Worm (Caenorhabditis elegans): ENCODE data around the gene chil-24.

chil-24 gene

DNA sequence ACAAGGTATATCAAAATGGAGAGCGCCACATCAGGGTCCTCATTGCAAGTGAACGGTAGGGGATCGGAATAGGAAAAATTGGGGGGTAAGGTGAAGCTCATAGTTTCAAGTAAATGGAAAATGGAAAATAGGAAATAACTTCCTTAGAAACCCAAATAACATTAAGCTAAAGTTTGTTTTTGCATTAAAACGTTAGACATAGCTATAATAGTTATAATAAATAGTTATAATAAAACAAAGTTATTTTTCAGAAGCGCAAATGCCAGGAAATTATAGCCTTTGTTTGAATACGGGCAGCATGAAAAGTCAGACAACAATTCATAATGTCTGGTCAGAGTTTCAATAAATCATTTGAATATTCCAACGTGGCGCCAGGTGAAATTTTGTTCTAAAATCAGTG is 28.4 kb upstream of the chil-24 start, which contains the start of gene srg-24:
Gene srg-24 (minus strand): TSS at position 101 of the 400 bp plus-strand sequence.
- TF ChIP-seq mdl-1 (tag; optimal IDR thresholded peaks at IDR 0.05) (no peak), aly-2 (tag; optimal IDR thresholded peaks at IDR 0.05) (no peak), nhr-77 (tag; optimal IDR thresholded peaks at IDR 0.05) (no peak), nhr-10 (tag; optimal IDR thresholded peaks at IDR 0.05) (no peak), nhr-11 (tag; optimal IDR thresholded peaks at IDR 0.05) (no peak), sma-3 (GFP tag; optimal IDR thresholded peaks at IDR 0.05) (no peak), ceh-82 (tag; optimal IDR thresholded peaks at IDR 0.05) (no peak), mbf-1 (tag; optimal IDR thresholded peaks at IDR 0.05) (no peak), nhr-23 (tag; optimal IDR thresholded peaks at IDR 0.05) (no peak), Y55F3AM.14 (GFP tag; optimal IDR thresholded peaks at IDR 0.05) (no peak), nhr-25 (tag; optimal IDR thresholded peaks at IDR 0.05) (no peak), ama-1 (optimal IDR thresholded peaks at IDR 0.05) (no peak), unc-55 (GFP tag; optimal IDR thresholded peaks at IDR 0.05) (no peak), ztf-4 (tag; optimal IDR thresholded peaks at IDR 0.05) (no peak), lin-11 (tag; optimal IDR thresholded peaks at IDR 0.05) (no peak), C34F6.9 (tag; optimal IDR thresholded peaks at IDR 0.05) (no peak), ztf-1 (GFP tag; conservative IDR thresholded peaks at IDR 0.05) (no peak), ZK546.5 (tag; optimal IDR thresholded peaks at IDR 0.05) (no peak), mab-5 (tag; optimal IDR thresholded peaks at IDR 0.05) (no peak), blmp-1 (tag; optimal IDR thresholded peaks at IDR 0.05; ENCODE audit: insufficient read depth) (no peak)

DNA sequence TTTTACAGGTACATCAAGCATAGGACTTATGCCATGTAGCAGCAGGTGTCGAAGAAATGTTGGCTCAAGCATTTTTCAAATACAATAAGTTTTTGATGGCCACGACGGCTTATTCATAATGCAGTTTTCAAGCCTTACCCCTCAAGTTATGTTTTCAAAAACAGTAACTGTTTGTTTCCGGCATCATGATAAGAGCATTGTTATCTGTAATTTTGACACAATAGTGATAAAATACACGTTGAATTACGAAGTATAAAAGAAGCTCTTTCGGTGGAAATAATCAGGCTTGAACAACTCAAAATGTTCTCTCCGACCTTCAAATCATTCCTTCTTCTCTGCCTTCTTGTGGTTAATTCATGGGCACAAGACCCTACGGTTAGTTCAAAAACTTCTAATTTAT is 26.9 kb upstream of the chil-24 start, which contains the start of gene clec-121:
Gene clec-121 (plus strand): TSS at position 301 of the 400 bp plus-strand sequence.
- no peak for TF ChIP-seq nhr-237 (tag; optimal IDR thresholded peaks at IDR 0.05)
- TF ChIP-seq Y55F3AM.14 (GFP tag; optimal IDR thresholded peaks at IDR 0.05): no peak
- TF ChIP-seq unc-39 (tag; optimal IDR thresholded peaks at IDR 0.05): no peak
- no peak for TF ChIP-seq lsy-2 (tag; optimal IDR thresholded peaks at IDR 0.05)
- no peak for TF ChIP-seq elt-3 (tag; optimal IDR thresholded peaks at IDR 0.05)
- no peak for TF ChIP-seq nhr-10 (tag; optimal IDR thresholded peaks at IDR 0.05)
- TF ChIP-seq egl-27 (tag; optimal IDR thresholded peaks at IDR 0.05): no peak
- no peak for TF ChIP-seq ama-1 (optimal IDR thresholded peaks at IDR 0.05)
- no peak for TF ChIP-seq nhr-25 (tag; optimal IDR thresholded peaks at IDR 0.05)
- no peak for TF ChIP-seq nhr-77 (tag; optimal IDR thresholded peaks at IDR 0.05)
- TF ChIP-seq sem-4 (tag; optimal IDR thresholded peaks at IDR 0.05): no peak
- TF ChIP-seq R02D3.7 (tag; optimal IDR thresholded peaks at IDR 0.05): no peak
- no peak for TF ChIP-seq lin-11 (tag; optimal IDR thresholded peaks at IDR 0.05)

DNA sequence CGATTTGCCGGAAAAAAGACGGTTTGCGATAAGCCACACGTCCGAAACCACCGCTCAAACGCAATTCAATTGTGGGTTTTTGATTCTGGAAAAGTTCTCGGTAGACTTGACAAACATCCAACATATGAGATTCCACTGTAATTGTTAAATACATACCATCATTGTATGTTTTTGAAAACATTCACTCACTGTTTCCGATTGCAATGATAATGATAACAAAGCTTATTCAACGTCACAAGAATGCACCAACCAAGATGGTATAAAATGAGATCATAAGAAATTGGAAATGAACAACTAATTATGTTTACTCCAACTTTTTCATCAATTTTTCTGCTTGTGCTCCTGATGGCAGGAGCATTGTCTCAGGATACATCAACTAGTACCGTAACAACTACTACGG is 23.2 kb upstream of the chil-24 start, which contains the start of gene clec-122:
Gene clec-122 (plus strand): TSS at position 301 of the 400 bp plus-strand sequence.
- TF ChIP-seq dmd-4 (tag; optimal IDR thresholded peaks at IDR 0.05): no peak
- no peak for TF ChIP-seq alr-1 (tag; optimal IDR thresholded peaks at IDR 0.05)
- TF ChIP-seq ceh-82 (tag; optimal IDR thresholded peaks at IDR 0.05): no peak
- TF ChIP-seq ceh-16 (tag; optimal IDR thresholded peaks at IDR 0.05): no peak
- TF ChIP-seq unc-39 (tag; optimal IDR thresholded peaks at IDR 0.05): no peak
- TF ChIP-seq nhr-25 (tag; optimal IDR thresholded peaks at IDR 0.05): no peak
- TF ChIP-seq lin-39 (tag; optimal IDR thresholded peaks at IDR 0.05): no peak
- no peak for TF ChIP-seq R02D3.7 (tag; optimal IDR thresholded peaks at IDR 0.05)
- TF ChIP-seq lsy-2 (tag; optimal IDR thresholded peaks at IDR 0.05): no peak
- TF ChIP-seq mab-5 (tag; optimal IDR thresholded peaks at IDR 0.05): no peak

DNA sequence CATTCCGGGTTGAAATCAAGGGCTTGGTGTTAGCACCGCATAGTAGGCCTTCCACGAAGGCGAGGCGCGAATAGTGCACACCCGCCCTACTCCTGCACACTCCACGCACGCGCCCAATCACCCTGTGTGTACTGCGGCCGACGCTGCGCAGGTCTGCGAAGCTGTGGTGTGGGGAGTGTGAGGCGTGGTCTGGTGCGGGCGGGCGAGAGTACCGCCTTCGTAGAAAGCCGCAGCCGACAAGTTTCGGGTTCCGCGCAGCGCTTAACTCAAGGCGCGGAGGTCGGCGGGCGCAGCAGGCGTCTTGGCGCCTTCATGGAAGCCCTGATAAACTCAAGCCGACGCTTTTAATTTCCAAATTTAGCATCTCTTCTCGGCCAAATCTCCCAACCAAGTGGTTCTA is 20.9 kb upstream of the chil-24 start:
- TF ChIP-seq sma-9 (GFP tag; optimal IDR thresholded peaks at IDR 0.05) (no peak), sma-9 (tag; optimal IDR thresholded peaks at IDR 0.05) (no peak), dmd-4 (tag; optimal IDR thresholded peaks at IDR 0.05) (no peak), ztf-11 (tag; optimal IDR thresholded peaks at IDR 0.05) (no peak), mdl-1 (tag; optimal IDR thresholded peaks at IDR 0.05) (no peak), nhr-77 (tag; optimal IDR thresholded peaks at IDR 0.05) (no peak), gmeb-1 (tag; optimal IDR thresholded peaks at IDR 0.05) (no peak)

DNA sequence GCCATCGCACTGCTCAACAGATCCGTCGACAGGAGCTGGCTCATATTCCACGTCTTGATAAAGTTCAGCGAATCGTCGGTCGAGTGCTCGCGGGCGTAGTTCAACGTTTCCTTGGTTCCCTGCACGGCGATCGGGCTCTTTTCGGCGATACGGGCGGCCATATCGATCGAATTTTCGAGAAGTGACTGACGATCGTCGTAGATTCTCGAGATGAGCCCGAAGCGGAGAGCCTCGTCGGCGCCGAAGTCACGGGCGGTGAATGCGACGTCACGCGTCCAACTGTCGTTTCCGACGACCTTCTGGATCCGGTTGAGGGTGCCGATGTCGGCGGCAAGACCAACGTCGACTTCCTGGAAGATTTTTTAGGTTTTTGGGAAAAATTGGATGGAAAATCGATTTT is 19.4 kb upstream of the chil-24 start:
- no peak for TF ChIP-seq crh-2 (tag; optimal IDR thresholded peaks at IDR 0.05)
- no peak for TF ChIP-seq elt-1 (tag; optimal IDR thresholded peaks at IDR 0.05)
- TF ChIP-seq unc-62 (GFP tag; optimal IDR thresholded peaks at IDR 0.05): no peak
- TF ChIP-seq egl-27 (tag; optimal IDR thresholded peaks at IDR 0.05): no peak
